Worm (Caenorhabditis elegans): ENCODE data around the gene pes-1.

The pes-1 gene

ce11 chrIV:5002448-5002847 is at the start of gene pes-1:
TSS of gene pes-1 (plus strand) at chrIV:5002748.
- TF ChIP-seq nhr-6 (tag; optimal IDR thresholded peaks at IDR 0.05) = no peak
- no peak for TF ChIP-seq F49E8.2 (tag; optimal IDR thresholded peaks at IDR 0.05; ENCODE audit: borderline replicate concordance)
- no peak for TF ChIP-seq mxl-2 (GFP tag; conservative IDR thresholded peaks at IDR 0.05)
- TF ChIP-seq nhr-76 (tag; optimal IDR thresholded peaks at IDR 0.05) = no peak
- no peak for TF ChIP-seq nhr-48 (tag; optimal IDR thresholded peaks at IDR 0.05)
- TF ChIP-seq nhr-42 (GFP tag; IDR thresholded peaks at IDR 0.05) = no peak
- no peak for TF ChIP-seq mep-1 (tag; optimal IDR thresholded peaks at IDR 0.05)

- TF ChIP-seq rbr-2 (tag; optimal IDR thresholded peaks at IDR 0.05) (no peak), nhr-102 (tag; optimal IDR thresholded peaks at IDR 0.05) (no peak), mes-2 (tag; optimal IDR thresholded peaks at IDR 0.05; ENCODE audit: poor library complexity, severe bottlenecking) (no peak), F10B5.3 (tag; optimal IDR thresholded peaks at IDR 0.05) (no peak), aly-2 (tag; optimal IDR thresholded peaks at IDR 0.05) (no peak), attf-4 (tag; optimal IDR thresholded peaks at IDR 0.05) (no peak), daf-16 (GFP tag; optimal IDR thresholded peaks at IDR 0.05) (no peak), daf-16 (tag; optimal IDR thresholded peaks at IDR 0.05) (no peak), zip-2 (tag; optimal IDR thresholded peaks at IDR 0.05) (no peak)
These were observed 48.7 kb upstream of the pes-1 start, which contains the start of gene str-163 for ce11 chrIV:4953887-4954286. TSS of gene str-163 (plus strand) at chrIV:4954187.

ce11 chrIV:4960623-4961022 is 41.9 kb upstream of the pes-1 start, which contains the start of gene str-164:
TSS of gene str-164 (plus strand) at chrIV:4960735.
- TF ChIP-seq unc-62 (GFP tag; optimal IDR thresholded peaks at IDR 0.05 in 1 of 2) = peak in 1 of 2 experiments; percentile 53
- no peak for TF ChIP-seq unc-62 (tag; optimal IDR thresholded peaks at IDR 0.05)
- TF ChIP-seq daf-19 (GFP tag; conservative IDR thresholded peaks at IDR 0.05) = no peak
- no peak for TF ChIP-seq Y48G9A.11 (GFP tag; IDR thresholded peaks at IDR 0.05)

ce11 chrIV:4963834-4964233 is 38.7 kb upstream of the pes-1 start, which contains the start of gene txt-3:
TSS of gene txt-3 (plus strand) at chrIV:4963958.
- TF ChIP-seq mxl-3 (GFP tag; optimal IDR thresholded peaks at IDR 0.05) (no peak), dve-1 (tag; optimal IDR thresholded peaks at IDR 0.05; ENCODE audit: insufficient read depth) (no peak), hlh-30 (tag; optimal IDR thresholded peaks at IDR 0.05; ENCODE audit: insufficient read depth) (no peak), snpc-4 (tag; optimal IDR thresholded peaks at IDR 0.05) (no peak), arid-1 (GFP tag; conservative IDR thresholded peaks at IDR 0.05) (no peak), unc-62 (GFP tag; optimal IDR thresholded peaks at IDR 0.05 in 1 of 2) (peak in 1 of 2 experiments; percentile 99), unc-62 (tag; optimal IDR thresholded peaks at IDR 0.05) (no peak), daf-16 (GFP tag; optimal IDR thresholded peaks at IDR 0.05) (no peak), daf-16 (tag; optimal IDR thresholded peaks at IDR 0.05) (no peak), lin-15B (tag; optimal IDR thresholded peaks at IDR 0.05) (no peak)

- TF ChIP-seq lin-38 (GFP tag; IDR thresholded peaks at IDR 0.05) (no peak), ctbp-1 (GFP tag; IDR thresholded peaks at IDR 0.05) (no peak), nhr-25 (tag; optimal IDR thresholded peaks at IDR 0.05; ENCODE audit: borderline replicate concordance, insufficient read depth) (no peak), zag-1 (tag; optimal IDR thresholded peaks at IDR 0.05) (no peak), D1046.2 (GFP tag; IDR thresholded peaks at IDR 0.05) (no peak), sdz-12 (GFP tag; optimal IDR thresholded peaks at IDR 0.05) (no peak), mxl-2 (GFP tag; conservative IDR thresholded peaks at IDR 0.05) (no peak), skn-1 (tag; optimal IDR thresholded peaks at IDR 0.05) (no peak), ceh-62 (tag; optimal IDR thresholded peaks at IDR 0.05) (no peak), lin-13 (GFP tag; optimal IDR thresholded peaks at IDR 0.05) (no peak), F37D6.2 (tag; optimal IDR thresholded peaks at IDR 0.05) (no peak), nhr-102 (tag; optimal IDR thresholded peaks at IDR 0.05) (no peak), daf-8 (GFP tag; IDR thresholded peaks at IDR 0.05) (no peak), lir-3 (tag; optimal IDR thresholded peaks at IDR 0.05) (no peak), zfp-2 (tag; optimal IDR thresholded peaks at IDR 0.05) (no peak)
These were observed 33.1 kb upstream of the pes-1 start, which contains the start of gene Y9C9A.13 for ce11 chrIV:4969419-4969818. TSS of gene Y9C9A.13 (minus strand) at chrIV:4969519.
